Worm (Caenorhabditis elegans): ENCODE results near the gene K09B11.5.

- TF ChIP-seq flt-1 (GFP tag; IDR thresholded peaks at IDR 0.05), result no peak
- TF ChIP-seq T22C8.4 (GFP tag; IDR thresholded peaks at IDR 0.05), result no peak
- TF ChIP-seq med-1 (GFP tag; optimal IDR thresholded peaks at IDR 0.05; ENCODE audit: insufficient read depth), result no peak
- TF ChIP-seq tab-1 (GFP tag; IDR thresholded peaks at IDR 0.05), result no peak
- TF ChIP-seq ref-1 (GFP tag; conservative IDR thresholded peaks at IDR 0.05), result no peak
- TF ChIP-seq ztf-23 (GFP tag; IDR thresholded peaks at IDR 0.05), result no peak
Measured at ce11 chrIV:13400456-13401364, 33.1 kb downstream of the K09B11.5 start, which contains the start of the genes memi-2 and cyp-31A5.

All from whole organism, midembryonic.